Worm (Caenorhabditis elegans) whole organism, young adult: ENCODE data around the gene Y47D7A.2.

ENCODE experiments used
- C06A6.2 ChIP-seq: fragments of 200-800 bp; sonication (Bioruptor generic); conservative IDR thresholded peaks from 2 replicates; pipeline ENCODE4 v1.3.6; 2022; ENCODE audit warnings: missing genetic modification characterization, missing compliant biosample characterization
- D2030.7 ChIP-seq: fragments of 200-800 bp; sonication (Bioruptor generic); IDR thresholded peaks from 2 replicates; pipeline ENCODE4 v1.3.6; 2022; ENCODE audit warnings: missing genetic modification reagents, missing genetic modification characterization, missing compliant biosample characterization
- F22D6.2 ChIP-seq: sonication (generic microtip); optimal IDR thresholded peaks from 2 replicates; lab custom pipeline; 2016; ENCODE audit warnings: mild to moderate bottlenecking, missing genetic modification characterization, missing compliant biosample characterization
- F23B12.7 ChIP-seq: sonication (generic microtip); optimal IDR thresholded peaks from 2 replicates; lab custom pipeline; 2017; ENCODE audit warnings: missing genetic modification characterization, mild to moderate bottlenecking, missing compliant biosample characterization, antibody characterized with exemption, moderate library complexity; ENCODE audit not compliant: insufficient read depth
- F39B2.1 ChIP-seq: fragments of 200-800 bp; sonication (Bioruptor generic); IDR thresholded peaks from 2 replicates; pipeline ENCODE4 v1.3.6; 2022; ENCODE audit warnings: missing genetic modification reagents, missing genetic modification characterization, missing compliant biosample characterization
- F52B5.7 ChIP-seq: sonication (generic microtip); optimal IDR thresholded peaks from 2 replicates; lab custom pipeline; 2016; ENCODE audit warnings: mild to moderate bottlenecking, missing genetic modification characterization, missing compliant biosample characterization
- F55B11.4 ChIP-seq: sonication (generic microtip); optimal IDR thresholded peaks from 2 replicates; lab custom pipeline; 2016; ENCODE audit warnings: missing compliant biosample characterization, missing genetic modification characterization, borderline replicate concordance; ENCODE audit not compliant: insufficient read depth
- T07F8.4 ChIP-seq: sonication (generic microtip); optimal IDR thresholded peaks from 2 replicates; lab custom pipeline; 2016; ENCODE audit warnings: mild to moderate bottlenecking, missing genetic modification characterization, moderate library complexity, missing compliant biosample characterization
- T26A5.8 ChIP-seq: sonication (generic microtip); optimal IDR thresholded peaks from 2 replicates; lab custom pipeline; 2016; ENCODE audit warnings: missing genetic modification characterization, missing compliant biosample characterization
- Y67H2A.10 ChIP-seq: fragments of 200-800 bp; sonication (Bioruptor generic); conservative IDR thresholded peaks from 2 replicates; pipeline ENCODE4 v1.3.6; 2022; ENCODE audit warnings: missing genetic modification reagents, missing genetic modification characterization, missing compliant biosample characterization
- Y79H2A.3 ChIP-seq: fragments of 200-800 bp; sonication (Bioruptor generic); conservative IDR thresholded peaks from 2 replicates; pipeline ENCODE4 v1.3.6; 2022; ENCODE audit warnings: missing genetic modification reagents, missing genetic modification characterization, missing compliant biosample characterization
- Y95B8A.8 ChIP-seq: fragments of 200-800 bp; sonication (Bioruptor generic); IDR thresholded peaks from 2 replicates; pipeline ENCODE4 v1.3.6; 2022; ENCODE audit warnings: missing genetic modification reagents, missing genetic modification characterization, missing compliant biosample characterization
- ZK185.1 ChIP-seq: sonication (generic microtip); optimal IDR thresholded peaks from 2 replicates; lab custom pipeline; 2016; ENCODE audit warnings: mild to moderate bottlenecking, missing genetic modification characterization, missing compliant biosample characterization; ENCODE audit not compliant: poor library complexity, severe bottlenecking
- bed-2 ChIP-seq: fragments of 200-800 bp; sonication (Bioruptor generic); IDR thresholded peaks from 2 replicates; pipeline ENCODE4 v1.3.6; 2022; ENCODE audit warnings: missing genetic modification reagents, missing genetic modification characterization, missing compliant biosample characterization
- cebp-1 ChIP-seq, 2 experiments: fragments of 200-800 bp in 1 of 2; sonication (Bioruptor generic) in 1 of 2; sonication (generic microtip) in 1 of 2; IDR thresholded peaks in 1 of 2; optimal IDR thresholded peaks in 1 of 2; 2 replicates each; pipeline versions ENCODE4 v1.3.6 to Lab custom; 2017 to 2022; ENCODE audit warnings: missing compliant biosample characterization in 2 of 2, missing genetic modification characterization in 2 of 2, mild to moderate bottlenecking in 1 of 2, missing genetic modification reagents in 1 of 2, moderate library complexity in 1 of 2
- cebp-2 ChIP-seq: fragments of 200-800 bp; sonication (Bioruptor generic); IDR thresholded peaks from 2 replicates; pipeline ENCODE4 v1.3.6; 2022; ENCODE audit warnings: missing genetic modification characterization, missing compliant biosample characterization
- ceh-58 ChIP-seq: fragments of 200-800 bp; sonication (Bioruptor generic); IDR thresholded peaks from 2 replicates; pipeline ENCODE4 v1.3.6; 2022; ENCODE audit warnings: missing genetic modification characterization, missing compliant biosample characterization
- ceh-79 ChIP-seq: sonication (generic microtip); optimal IDR thresholded peaks from 2 replicates; lab custom pipeline; 2017; ENCODE audit warnings: mild to moderate bottlenecking, missing genetic modification characterization, missing compliant biosample characterization
- ekl-4 ChIP-seq: fragments of 200-800 bp; sonication (Bioruptor generic); IDR thresholded peaks from 2 replicates; pipeline ENCODE4 v1.3.6; 2022; ENCODE audit warnings: missing genetic modification reagents, missing genetic modification characterization, missing compliant biosample characterization
- fkh-3 ChIP-seq: sonication (generic microtip); optimal IDR thresholded peaks from 2 replicates; lab custom pipeline; 2016; ENCODE audit warnings: mild to moderate bottlenecking, missing genetic modification characterization, missing compliant biosample characterization
- hlh-12 ChIP-seq: sonication (generic microtip); optimal IDR thresholded peaks from 2 replicates; lab custom pipeline; 2016; ENCODE audit warnings: missing genetic modification characterization, missing compliant biosample characterization
- hlh-26 ChIP-seq: fragments of 200-800 bp; sonication (Bioruptor generic); conservative IDR thresholded peaks from 2 replicates; pipeline ENCODE4 v1.3.6; 2022; ENCODE audit warnings: missing genetic modification reagents, missing genetic modification characterization, missing compliant biosample characterization
- lin-54 ChIP-seq: fragments of 200-800 bp; sonication (Bioruptor generic); optimal IDR thresholded peaks from 2 replicates; lab custom pipeline; 2018; ENCODE audit warnings: mild to moderate bottlenecking, missing genetic modification characterization, missing compliant biosample characterization
- lsy-27 ChIP-seq: sonication (generic microtip); optimal IDR thresholded peaks from 2 replicates; lab custom pipeline; 2017; ENCODE audit warnings: missing genetic modification characterization, mild to moderate bottlenecking, missing compliant biosample characterization, antibody characterized with exemption, missing genotype, borderline replicate concordance; ENCODE audit not compliant: insufficient read depth
- mxl-1 ChIP-seq: sonication (generic microtip); optimal IDR thresholded peaks from 2 replicates; lab custom pipeline; 2016; ENCODE audit warnings: missing genetic modification characterization, missing compliant biosample characterization
- nfya-1 ChIP-seq: sonication (generic microtip); optimal IDR thresholded peaks from 2 replicates; lab custom pipeline; 2017; ENCODE audit warnings: antibody characterized with exemption, missing compliant biosample characterization, missing genetic modification characterization, borderline replicate concordance; ENCODE audit not compliant: insufficient read depth
- nfyb-1 ChIP-seq: fragments of 200-800 bp; sonication (Bioruptor generic); IDR thresholded peaks from 2 replicates; pipeline ENCODE4 v1.3.6; 2022; ENCODE audit warnings: missing genetic modification reagents, missing genetic modification characterization, missing compliant biosample characterization
- rcor-1 ChIP-seq: fragments of 200-800 bp; sonication (Bioruptor generic); IDR thresholded peaks from 2 replicates; pipeline ENCODE4 v1.3.6; 2022; ENCODE audit warnings: missing genetic modification reagents, missing genetic modification characterization, missing compliant biosample characterization
- repo-1 ChIP-seq: sonication (generic microtip); optimal IDR thresholded peaks from 2 replicates; lab custom pipeline; 2017; ENCODE audit warnings: mild to moderate bottlenecking, missing genetic modification characterization, missing compliant biosample characterization
- rpc-1 ChIP-seq, 2 experiments: fragments of 150-350 bp in 1 of 2; sonication (generic microtip) in 1 of 2; optimal IDR thresholded peaks; 2 replicates each; lab custom pipeline; 2014 to 2018; ENCODE audit warnings: missing biosample characterization in 1 of 2, missing genetic modification characterization in 1 of 2, missing genetic modification reagents in 1 of 2, missing genotype in 1 of 2
- zfh-2 ChIP-seq: fragments of 200-800 bp; sonication (Bioruptor generic); conservative IDR thresholded peaks from 2 replicates; pipeline ENCODE4 v1.3.6; 2022; ENCODE audit warnings: missing genetic modification reagents, missing genetic modification characterization, missing compliant biosample characterization
- ztf-22 ChIP-seq: fragments of 200-800 bp; sonication (Bioruptor generic); optimal IDR thresholded peaks from 2 replicates; lab custom pipeline; 2018; ENCODE audit warnings: mild to moderate bottlenecking, missing genetic modification characterization, moderate library complexity, missing compliant biosample characterization
- ztf-6 ChIP-seq: fragments of 200-800 bp; sonication (Bioruptor generic); IDR thresholded peaks from 2 replicates; pipeline ENCODE4 v1.3.6; 2022; ENCODE audit warnings: missing genetic modification reagents, missing genetic modification characterization, missing compliant biosample characterization

Gene Y47D7A.2

DNA sequence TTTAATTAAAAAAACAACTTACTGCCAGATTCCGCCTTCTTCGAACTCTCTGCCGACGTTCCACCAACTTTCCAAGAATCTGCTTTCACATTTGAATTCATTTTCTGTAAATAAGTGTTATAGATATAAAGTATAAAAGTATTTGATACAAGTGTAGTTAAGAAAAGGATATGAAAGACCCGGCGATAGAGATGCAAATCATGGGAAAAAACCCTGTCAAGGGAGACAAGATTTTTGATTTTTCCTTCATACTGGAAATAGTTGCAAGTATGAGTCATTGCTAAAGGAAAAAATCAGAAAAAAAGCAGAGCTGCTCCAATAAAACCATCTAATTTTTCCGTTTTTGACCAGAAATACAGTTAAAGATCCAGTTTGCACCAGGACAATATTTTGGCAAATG lies 23.8 kb upstream of the Y47D7A.2 start, which contains the start of gene F13A2.3:
Gene F13A2.3 (minus strand): TSS at position 101 of the 400 bp plus-strand sequence.
- no peak for TF ChIP-seq D2030.7 (GFP tag; lab: Robert Waterston, UW)

DNA sequence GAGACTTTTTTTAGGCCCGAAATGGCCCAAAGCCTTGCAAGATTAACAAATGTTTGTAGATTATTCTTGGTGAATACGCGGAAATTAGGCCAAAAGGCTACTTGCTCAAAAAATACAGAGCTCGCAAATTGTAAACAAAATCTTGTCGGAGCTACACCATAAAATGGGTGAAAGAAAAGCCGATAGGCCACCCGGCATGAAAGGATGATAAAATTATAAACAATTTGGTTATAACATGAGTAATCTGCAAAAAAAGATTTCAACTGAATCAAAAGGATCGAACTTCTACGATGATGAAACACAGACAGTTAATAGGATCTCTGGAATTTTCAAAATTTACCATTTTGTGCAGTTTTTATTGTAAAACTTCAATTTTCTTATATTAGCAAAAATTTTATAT lies 21.9 kb upstream of the Y47D7A.2 start:
- TF ChIP-seq ekl-4 (no peak), lsy-27 (no peak), ztf-6 (GFP tag; lab: Robert Waterston, UW) (no peak), Y95B8A.8 (no peak), F39B2.1 (GFP tag; lab: Robert Waterston, UW) (no peak)

DNA sequence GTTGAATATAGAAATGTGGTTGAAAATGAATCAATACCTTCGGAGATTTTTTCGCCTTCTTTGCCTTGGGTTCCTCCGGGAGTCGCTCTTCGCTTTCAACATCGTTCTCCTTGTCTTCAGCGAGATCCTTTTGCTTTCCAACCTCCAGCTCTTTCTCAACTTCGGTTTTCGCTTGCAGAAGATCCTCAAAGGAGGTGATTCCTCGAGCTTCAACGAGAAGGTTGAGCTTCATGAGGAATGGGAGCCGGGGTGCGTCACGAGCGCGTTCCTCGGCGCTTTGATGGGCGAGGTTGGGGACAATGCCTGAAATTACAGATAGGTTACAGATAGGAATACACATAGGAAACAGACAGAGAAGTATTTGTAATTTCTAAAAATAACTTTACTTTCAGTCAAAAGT lies 21.2 kb upstream of the Y47D7A.2 start:
- TF ChIP-seq ceh-79 (tag; lab: Kevin White, UChicago): no peak
- TF ChIP-seq cebp-2 (GFP tag; lab: Robert Waterston, UW): no peak
- TF ChIP-seq Y67H2A.10 (GFP tag; lab: Robert Waterston, UW): no peak
- no peak for TF ChIP-seq rcor-1 (GFP tag; lab: Robert Waterston, UW)
- TF ChIP-seq hlh-12: no peak
- no peak for TF ChIP-seq ceh-58 (GFP tag; lab: Robert Waterston, UW)
- TF ChIP-seq C06A6.2 (GFP tag; lab: Robert Waterston, UW): no peak
- peak; percentile 65 for TF ChIP-seq zfh-2 (GFP tag; lab: Robert Waterston, UW)

DNA sequence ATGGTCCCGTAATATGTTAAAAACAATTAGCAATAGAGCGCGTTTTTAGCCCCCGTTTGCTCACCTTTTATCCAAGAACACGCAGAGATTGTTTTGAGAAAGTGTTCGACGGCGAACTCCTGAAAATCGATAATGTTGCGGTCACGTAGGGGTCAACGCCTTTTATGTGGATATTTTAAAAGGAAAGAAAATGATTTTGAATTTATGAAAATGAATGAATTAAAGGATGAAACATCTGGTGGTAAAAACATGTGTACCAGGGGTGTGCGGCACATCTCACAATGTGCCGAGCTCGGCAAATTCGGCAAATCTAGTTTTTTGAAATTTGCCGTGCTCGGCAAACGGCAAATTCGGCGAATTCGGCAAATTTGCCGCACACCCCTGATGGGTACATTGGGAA lies 20.0 kb upstream of the Y47D7A.2 start, which contains the start of gene F13A2.4:
Gene F13A2.4 (minus strand): TSS at position 101 of the 400 bp plus-strand sequence.
- TF ChIP-seq F22D6.2: no peak

DNA sequence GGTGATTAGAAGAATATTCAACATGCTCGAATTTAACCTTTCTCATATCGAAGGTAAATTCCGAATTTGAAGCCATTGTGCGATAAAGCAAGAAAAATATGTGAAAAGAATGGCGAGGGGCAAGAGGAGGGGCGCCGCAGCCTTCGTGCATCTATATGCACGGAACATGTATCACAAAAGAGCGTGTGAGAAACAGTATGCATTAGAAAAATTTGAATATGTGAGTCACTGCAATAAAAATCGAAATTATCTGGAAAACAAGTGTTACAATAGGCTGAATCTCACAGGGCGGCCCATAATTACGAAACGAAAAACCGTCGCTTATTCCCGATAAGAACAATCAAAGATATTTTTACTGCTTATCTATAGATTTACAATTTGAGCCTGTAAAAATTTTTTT lies 18.2 kb upstream of the Y47D7A.2 start, which contains the start of gene F13A2.5:
Gene F13A2.5 (minus strand): TSS at position 101 of the 400 bp plus-strand sequence.
- TF ChIP-seq ceh-58 (GFP tag; lab: Robert Waterston, UW) (no peak), hlh-26 (no peak), nfyb-1 (GFP tag; lab: Robert Waterston, UW) (no peak), cebp-1 (GFP tag; IDR thresholded peaks at IDR 0.05; lab: Robert Waterston, UW) (no peak), cebp-1 (tag; optimal IDR thresholded peaks at IDR 0.05; lab: Kevin White, UChicago) (no peak), bed-2 (GFP tag; lab: Robert Waterston, UW) (no peak)

DNA sequence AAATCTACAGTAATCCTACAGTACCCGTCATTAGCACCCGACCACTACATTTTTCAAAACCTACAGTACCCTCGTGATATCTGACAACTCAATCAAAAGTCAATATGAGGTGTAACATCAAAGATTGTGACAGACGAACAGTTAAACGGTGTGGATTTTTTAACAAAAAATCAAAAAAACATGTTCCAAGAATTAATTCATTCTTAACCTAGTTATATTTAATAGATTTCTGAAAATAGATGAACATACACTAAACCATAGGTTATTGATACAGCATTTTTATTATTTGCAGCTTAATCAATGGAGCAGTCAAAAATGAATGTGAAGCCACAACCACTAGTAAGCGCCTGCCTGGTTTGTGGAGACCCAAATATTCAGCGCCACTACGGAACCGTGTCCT lies 12.6 kb upstream of the Y47D7A.2 start, which contains the start of gene nhr-118:
Gene nhr-118 (plus strand): TSS at position 301 of the 400 bp plus-strand sequence.
- TF ChIP-seq F23B12.7 (tag; lab: Kevin White, UChicago): no peak
- TF ChIP-seq nfya-1 (tag; lab: Kevin White, UChicago): no peak
- no peak for TF ChIP-seq T26A5.8 (tag; lab: Kevin White, UChicago)
- no peak for TF ChIP-seq F52B5.7 (tag; lab: Kevin White, UChicago)
- no peak for TF ChIP-seq rpc-1 (optimal IDR thresholded peaks at IDR 0.05; lab: Kevin White, UChicago)
- TF ChIP-seq rpc-1 (tag; optimal IDR thresholded peaks at IDR 0.05; lab: Kevin White, UChicago): no peak
- no peak for TF ChIP-seq ztf-6 (GFP tag; lab: Robert Waterston, UW)
- no peak for TF ChIP-seq Y79H2A.3 (GFP tag; lab: Robert Waterston, UW)
- TF ChIP-seq lin-54: no peak
- TF ChIP-seq repo-1 (tag; lab: Kevin White, UChicago): no peak
- no peak for TF ChIP-seq ztf-22 (GFP tag; lab: Kevin White, UChicago)
- no peak for TF ChIP-seq mxl-1
- no peak for TF ChIP-seq cebp-2 (GFP tag; lab: Robert Waterston, UW)
- TF ChIP-seq T07F8.4 (tag; lab: Kevin White, UChicago): no peak
- TF ChIP-seq fkh-3 (tag; lab: Kevin White, UChicago): no peak
- no peak for TF ChIP-seq ZK185.1
- no peak for TF ChIP-seq F55B11.4 (tag; lab: Kevin White, UChicago)
